Worm (Caenorhabditis elegans): ENCODE results near the gene fut-8.

- TF ChIP-seq ama-1 (optimal IDR thresholded peaks at IDR 0.05), result no peak
- TF ChIP-seq nhr-11 (tag; optimal IDR thresholded peaks at IDR 0.05), result no peak
These were observed 25.3 kb upstream of the fut-8 start for ce11 chrV:6015546-6016089.

Measured in whole organism, L2 larva.